Worm (Caenorhabditis elegans) whole organism, L4 larva: ENCODE measurements around the gene bcmo-1.

Source experiments
- D1046.2 ChIP-seq: fragments of 200-800 bp; sonication (Bioruptor generic); IDR thresholded peaks from 2 replicates; pipeline ENCODE4 v1.3.6; 2022; ENCODE audit warnings: missing genetic modification characterization, missing compliant biosample characterization
- F10B5.3 ChIP-seq: sonication (generic microtip); optimal IDR thresholded peaks from 2 replicates; lab custom pipeline; 2016; ENCODE audit warnings: mild to moderate bottlenecking, missing genetic modification characterization, missing compliant biosample characterization
- Y75B8A.6 ChIP-seq: fragments of 200-800 bp; sonication (Bioruptor generic); IDR thresholded peaks from 2 replicates; pipeline ENCODE4 v1.3.6; 2022; ENCODE audit warnings: missing genetic modification reagents, missing genetic modification characterization, missing compliant biosample characterization
- aha-1 ChIP-seq: fragments of 150-350 bp; peaks from one replicate; lab custom pipeline; 2014; ENCODE audit warnings: missing biosample characterization, missing genetic modification characterization
- ama-1 ChIP-seq: fragments of 150-350 bp; optimal IDR thresholded peaks from 2 replicates; lab custom pipeline; 2014; ENCODE audit warnings: inconsistent platforms, mixed read lengths
- ceh-20 ChIP-seq: fragments of 200-800 bp; sonication (Bioruptor generic); IDR thresholded peaks from 2 replicates; pipeline ENCODE4 v1.3.6; 2022; ENCODE audit warnings: missing genetic modification reagents, missing genetic modification characterization, missing compliant biosample characterization
- ceh-62 ChIP-seq: sonication (generic microtip); optimal IDR thresholded peaks from 2 replicates; lab custom pipeline; 2017; ENCODE audit warnings: missing biosample characterization, missing genetic modification characterization
- cey-2 ChIP-seq: sonication (generic microtip); optimal IDR thresholded peaks from 3 replicates; lab custom pipeline; 2017; ENCODE audit warnings: missing genetic modification characterization, mild to moderate bottlenecking, missing compliant biosample characterization, antibody characterized with exemption, borderline replicate concordance; ENCODE audit not compliant: insufficient read depth
- daf-12 ChIP-seq: fragments of 150-350 bp; optimal IDR thresholded peaks from 2 replicates; lab custom pipeline; 2014; ENCODE audit warnings: missing biosample characterization, missing genetic modification reagents, missing genetic modification characterization
- dve-1 ChIP-seq: sonication (generic microtip); optimal IDR thresholded peaks from 2 replicates; lab custom pipeline; 2017; ENCODE audit warnings: antibody characterized with exemption, mild to moderate bottlenecking, missing genetic modification characterization, missing compliant biosample characterization; ENCODE audit not compliant: insufficient read depth
- fos-1 ChIP-seq: fragments of 150-350 bp; optimal IDR thresholded peaks from 2 replicates; lab custom pipeline; 2014; ENCODE audit warnings: missing biosample characterization, missing genetic modification characterization
- hif-1 ChIP-seq, 2 experiments: sonication (generic microtip); optimal IDR thresholded peaks; 2 replicates each; lab custom pipeline; 2016 to 2017; ENCODE audit warnings: missing compliant biosample characterization in 2 of 2, missing genetic modification characterization in 2 of 2, missing genetic modification reagents in 2 of 2, missing genotype in 2 of 2, mild to moderate bottlenecking in 1 of 2
- hlh-11 ChIP-seq: fragments of 200-800 bp; sonication (Bioruptor generic); optimal IDR thresholded peaks from 2 replicates; lab custom pipeline; 2018; ENCODE audit warnings: mild to moderate bottlenecking, missing genetic modification characterization, missing compliant biosample characterization
- hlh-30 ChIP-seq: sonication (generic microtip); optimal IDR thresholded peaks from 2 replicates; lab custom pipeline; 2017; ENCODE audit warnings: antibody characterized with exemption, mild to moderate bottlenecking, missing genetic modification characterization, missing compliant biosample characterization; ENCODE audit not compliant: insufficient read depth
- lin-38 ChIP-seq: fragments of 200-800 bp; sonication (Bioruptor generic); IDR thresholded peaks from 2 replicates; pipeline ENCODE4 v1.3.6; 2022; ENCODE audit warnings: missing genetic modification reagents, missing genetic modification characterization, missing compliant biosample characterization
- lin-39 ChIP-seq: fragments of 150-350 bp; optimal IDR thresholded peaks from 2 replicates; lab custom pipeline; 2014; ENCODE audit warnings: missing biosample characterization, missing genetic modification reagents, missing genetic modification characterization
- nhr-10 ChIP-seq: fragments of 150-350 bp; optimal IDR thresholded peaks from 2 replicates; lab custom pipeline; 2014; ENCODE audit warnings: missing biosample characterization, missing genetic modification characterization
- nhr-11 ChIP-seq: fragments of 150-350 bp; optimal IDR thresholded peaks from 2 replicates; lab custom pipeline; 2014; ENCODE audit warnings: missing biosample characterization, missing genetic modification characterization
- nhr-237 ChIP-seq: sonication (generic microtip); optimal IDR thresholded peaks from 2 replicates; lab custom pipeline; 2017; ENCODE audit warnings: missing biosample characterization, missing genetic modification characterization
- nhr-25 ChIP-seq: sonication (generic microtip); optimal IDR thresholded peaks from 2 replicates; lab custom pipeline; 2017; ENCODE audit warnings: missing genetic modification characterization, mild to moderate bottlenecking, missing compliant biosample characterization, antibody characterized with exemption, moderate library complexity, borderline replicate concordance; ENCODE audit not compliant: insufficient read depth
- nhr-42 ChIP-seq: fragments of 200-800 bp; sonication (Bioruptor generic); IDR thresholded peaks from 2 replicates; pipeline ENCODE4 v1.3.6; 2022; ENCODE audit warnings: missing genetic modification characterization, missing compliant biosample characterization
- nhr-76 ChIP-seq: fragments of 150-350 bp; optimal IDR thresholded peaks from 2 replicates; lab custom pipeline; 2014; ENCODE audit warnings: missing biosample characterization, missing genetic modification characterization
- pha-4 ChIP-seq, 2 experiments: fragments of 150-350 bp in 1 of 2; fragments of 200-800 bp in 1 of 2; sonication (Bioruptor generic) in 1 of 2; IDR thresholded peaks in 1 of 2; optimal IDR thresholded peaks in 1 of 2; 2 replicates each; pipeline versions ENCODE4 v1.3.6 to Lab custom; 2014 to 2022; ENCODE audit warnings: missing genetic modification characterization in 2 of 2, missing genetic modification reagents in 2 of 2, missing biosample characterization in 1 of 2, missing compliant biosample characterization in 1 of 2
- php-3 ChIP-seq: fragments of 200-800 bp; sonication (Bioruptor generic); IDR thresholded peaks from 2 replicates; pipeline ENCODE4 v1.3.6; 2022; ENCODE audit warnings: missing genetic modification reagents, missing genetic modification characterization, missing compliant biosample characterization
- pqm-1 ChIP-seq: sonication (generic microtip); optimal IDR thresholded peaks from 2 replicates; lab custom pipeline; 2017; ENCODE audit warnings: missing biosample characterization, missing genetic modification characterization
- snpc-4 ChIP-seq: fragments of 150-350 bp; optimal IDR thresholded peaks from 2 replicates; lab custom pipeline; 2014; ENCODE audit warnings: missing biosample characterization, missing genetic modification characterization
- tra-1 ChIP-seq: fragments of 200-800 bp; sonication (Bioruptor generic); IDR thresholded peaks from 2 replicates; pipeline ENCODE4 v1.3.6; 2022; ENCODE audit warnings: missing genetic modification reagents, missing genetic modification characterization, missing compliant biosample characterization
- unc-130 ChIP-seq: sonication (generic microtip); optimal IDR thresholded peaks from 2 replicates; lab custom pipeline; 2016; ENCODE audit warnings: missing genetic modification reagents, missing genetic modification characterization, missing compliant biosample characterization
- unc-39 ChIP-seq: sonication (generic microtip); optimal IDR thresholded peaks from 2 replicates; lab custom pipeline; 2017; ENCODE audit warnings: missing biosample characterization, missing genetic modification characterization
- unc-62 ChIP-seq, 3 experiments: fragments of 150-350 bp in 1 of 3; sonication (generic microtip); optimal IDR thresholded peaks in 2 of 3; peaks in 1 of 3; 1 replicate in 1 of 3; 2 replicates in 2 of 3; lab custom pipeline; 2014 to 2017; ENCODE audit warnings: missing biosample characterization in 3 of 3, missing genetic modification characterization in 3 of 3, missing genetic modification reagents in 3 of 3, missing genotype in 1 of 3
- zfp-3 ChIP-seq: fragments of 200-800 bp; sonication (Bioruptor generic); conservative IDR thresholded peaks from 2 replicates; pipeline ENCODE4 v1.3.6; 2022; ENCODE audit warnings: missing genetic modification reagents, missing genetic modification characterization, missing compliant biosample characterization
- ztf-11 ChIP-seq: fragments of 150-350 bp; optimal IDR thresholded peaks from 2 replicates; lab custom pipeline; 2014; ENCODE audit warnings: missing biosample characterization, missing genetic modification characterization

bcmo-1 gene

DNA sequence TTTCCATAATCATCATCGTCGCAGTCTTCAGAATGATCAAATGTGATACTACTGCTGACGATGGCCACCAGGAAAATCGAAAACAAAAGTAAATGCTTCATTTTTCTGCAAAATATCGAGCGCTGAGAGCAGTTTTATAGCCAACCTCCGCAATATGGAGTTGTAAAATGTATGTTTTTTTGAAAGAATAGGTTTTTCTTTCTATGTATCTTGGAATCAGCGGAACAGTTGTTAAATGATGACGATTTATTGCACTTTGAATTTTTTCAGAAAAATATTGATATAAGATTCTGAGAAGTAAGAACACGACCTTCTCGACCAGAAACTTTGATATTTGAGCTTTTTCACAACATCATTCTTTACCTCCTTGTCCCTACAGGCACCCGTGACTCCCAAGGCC, 1.6 kb upstream of the bcmo-1 start, which contains the start of gene Y46G5A.23:
Y46G5A.23 (minus strand) TSS at position 101 of the 400 bp plus-strand sequence.
- TF ChIP-seq tra-1 (GFP tag; lab: Robert Waterston, UW) (no peak), Y75B8A.6 (GFP tag; lab: Robert Waterston, UW) (no peak), nhr-11 (tag; lab: Kevin White, UChicago) (no peak), nhr-42 (GFP tag; lab: Robert Waterston, UW) (no peak), cey-2 (tag; lab: Kevin White, UChicago) (no peak), nhr-25 (tag; lab: Kevin White, UChicago) (no peak), pqm-1 (tag; lab: Kevin White, UChicago) (no peak), lin-39 (tag; lab: Kevin White, UChicago) (no peak), daf-12 (no peak), php-3 (GFP tag; lab: Robert Waterston, UW) (no peak), lin-38 (GFP tag; lab: Robert Waterston, UW) (no peak), ceh-62 (no peak), hif-1 (tag; optimal IDR thresholded peaks at IDR 0.05; lab: Kevin White, UChicago) (no peak), nhr-10 (no peak), F10B5.3 (no peak), unc-39 (tag; lab: Kevin White, UChicago) (no peak), unc-130 (GFP tag; lab: Kevin White, UChicago) (no peak)

- TF ChIP-seq fos-1 (tag; lab: Kevin White, UChicago) = no peak
- no peak for TF ChIP-seq ama-1 (lab: Kevin White, UChicago)
- TF ChIP-seq nhr-76 (tag; lab: Kevin White, UChicago) = no peak
- TF ChIP-seq hlh-11 = no peak
- TF ChIP-seq nhr-237 (tag; lab: Kevin White, UChicago) = no peak
- no peak for TF ChIP-seq lin-38 (GFP tag; lab: Robert Waterston, UW)
- no peak for TF ChIP-seq nhr-11 (tag; lab: Kevin White, UChicago)
- TF ChIP-seq D1046.2 (GFP tag; lab: Robert Waterston, UW) = no peak
- TF ChIP-seq Y75B8A.6 (GFP tag; lab: Robert Waterston, UW) = no peak
- TF ChIP-seq ztf-11 = no peak
- no peak for TF ChIP-seq php-3 (GFP tag; lab: Robert Waterston, UW)
- no peak for TF ChIP-seq unc-62 (GFP tag; optimal IDR thresholded peaks at IDR 0.05 in 1 of 2; lab: Kevin White, UChicago)
- no peak for TF ChIP-seq unc-62 (tag; optimal IDR thresholded peaks at IDR 0.05; lab: Kevin White, UChicago)
- TF ChIP-seq hlh-30 (tag; lab: Kevin White, UChicago) = no peak
Observed at ce11 chrII:12840057-12840456, 9.6 kb downstream of the bcmo-1 start, which contains the start of gene lgc-35. lgc-35 (minus strand) TSS chrII:12840157.

- TF ChIP-seq snpc-4 (tag; lab: Kevin White, UChicago) (no peak), dve-1 (no peak), unc-62 (GFP tag; optimal IDR thresholded peaks at IDR 0.05 in 1 of 2; lab: Kevin White, UChicago) (peak in 1 of 2 experiments; percentile 65), unc-62 (tag; optimal IDR thresholded peaks at IDR 0.05; lab: Kevin White, UChicago) (no peak), ama-1 (lab: Kevin White, UChicago) (no peak), nhr-42 (GFP tag; lab: Robert Waterston, UW) (no peak)
Observed at ce11 chrII:12847736-12848135, 17.3 kb downstream of the bcmo-1 start, which contains the start of gene pes-10. pes-10 (minus strand) TSS chrII:12847836.

- TF ChIP-seq aha-1 (tag; lab: Kevin White, UChicago) (peak; percentile 46), nhr-76 (tag; lab: Kevin White, UChicago) (no peak), pha-4 (GFP tag; IDR thresholded peaks at IDR 0.05; lab: Robert Waterston, UW) (no peak), pha-4 (tag; optimal IDR thresholded peaks at IDR 0.05; lab: Kevin White, UChicago) (no peak)
Observed at ce11 chrII:12850129-12850528, 19.7 kb downstream of the bcmo-1 start, which contains the start of gene Y46G5A.28. Y46G5A.28 (plus strand) TSS chrII:12850429.

DNA sequence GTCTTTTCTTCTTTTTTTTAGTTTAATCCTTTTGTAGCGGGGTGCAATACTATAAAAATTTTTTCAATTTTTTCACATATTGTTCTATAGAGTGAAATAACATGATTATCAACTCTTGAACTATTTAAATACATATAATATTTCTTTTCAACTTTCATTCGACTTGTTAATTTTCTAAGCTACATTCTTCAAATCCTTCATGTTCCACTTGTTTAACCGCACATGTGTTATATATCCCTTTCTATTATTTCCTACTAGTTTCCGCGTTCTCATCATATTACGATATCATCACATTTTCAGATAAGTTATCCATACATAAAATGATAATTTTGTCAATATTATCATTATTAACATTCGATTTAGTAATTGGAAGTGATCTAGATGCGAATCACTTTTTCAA, 25.4 kb downstream of the bcmo-1 start, which contains the start of gene Y46G5A.29:
Y46G5A.29 (plus strand) TSS at position 301 of the 400 bp plus-strand sequence.
- TF ChIP-seq zfp-3 (GFP tag; lab: Robert Waterston, UW) (no peak), ceh-20 (no peak)
